Worm (Caenorhabditis elegans) whole organism, mixed stage, embryonic: ENCODE measurements around the gene moma-1.

ENCODE experiments used
- ceh-43 ChIP-seq: fragments of 200-800 bp; sonication (Bioruptor generic); optimal IDR thresholded peaks from 2 replicates; lab custom pipeline; 2018; ENCODE audit warnings: mild to moderate bottlenecking, missing genetic modification characterization, moderate library complexity, missing compliant biosample characterization
- ceh-83 ChIP-seq: fragments of 200-800 bp; sonication (Bioruptor generic); optimal IDR thresholded peaks from 2 replicates; lab custom pipeline; 2018; ENCODE audit warnings: mild to moderate bottlenecking, missing genetic modification characterization, missing compliant biosample characterization
- ces-1 ChIP-seq: fragments of 150-350 bp; optimal IDR thresholded peaks from 2 replicates; lab custom pipeline; 2014; ENCODE audit warnings: missing biosample characterization, missing genetic modification reagents, missing genetic modification characterization
- flh-1 ChIP-seq: fragments of 200-800 bp; sonication (Bioruptor generic); optimal IDR thresholded peaks from 2 replicates; lab custom pipeline; 2018; ENCODE audit warnings: mild to moderate bottlenecking, missing genetic modification characterization, moderate library complexity, missing compliant biosample characterization
- lin-13 ChIP-seq: fragments of 150-350 bp; optimal IDR thresholded peaks from 2 replicates; lab custom pipeline; 2014; ENCODE audit warnings: missing biosample characterization, missing genetic modification characterization
- nhr-12 ChIP-seq: fragments of 150-350 bp; optimal IDR thresholded peaks from 2 replicates; lab custom pipeline; 2014; ENCODE audit warnings: missing biosample characterization, missing genetic modification characterization
- nhr-76 ChIP-seq: sonication (generic microtip); optimal IDR thresholded peaks from 2 replicates; lab custom pipeline; 2017; ENCODE audit warnings: missing biosample characterization, missing genetic modification characterization
- pha-4 ChIP-seq: fragments of 150-350 bp; optimal IDR thresholded peaks from 2 replicates; lab custom pipeline; 2018; ENCODE audit warnings: missing biosample characterization, missing genetic modification reagents, missing genetic modification characterization
- snpc-4 ChIP-seq: fragments of 150-350 bp; optimal IDR thresholded peaks from 2 replicates; lab custom pipeline; 2014; ENCODE audit warnings: missing biosample characterization, missing genetic modification characterization
- unc-39 ChIP-seq: fragments of 150-350 bp; optimal IDR thresholded peaks from 2 replicates; lab custom pipeline; 2014; ENCODE audit warnings: missing biosample characterization, missing genetic modification characterization
- unc-62 ChIP-seq: fragments of 150-350 bp; optimal IDR thresholded peaks from 2 replicates; lab custom pipeline; 2014; ENCODE audit warnings: missing biosample characterization, missing genetic modification reagents, missing genetic modification characterization

Gene moma-1

DNA sequence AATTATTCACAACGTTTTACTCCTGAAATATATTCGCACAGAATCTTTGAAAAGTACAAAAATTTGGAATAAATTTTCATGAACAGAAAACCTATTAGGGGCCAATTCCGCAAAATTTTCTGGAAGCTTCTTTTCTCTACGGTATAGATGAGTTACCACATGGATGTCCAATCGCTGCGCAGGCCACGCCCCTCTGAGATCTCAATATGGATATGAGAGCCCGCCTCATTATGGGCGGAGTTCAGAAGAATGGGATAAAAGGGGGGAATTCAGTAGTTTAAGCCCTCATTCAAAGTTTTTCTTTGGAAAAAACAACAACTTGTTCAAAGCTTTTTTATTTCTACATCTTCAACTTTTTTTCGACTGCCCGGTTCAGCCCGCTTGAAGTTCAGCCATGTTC, 40.7 kb downstream of the moma-1 start, which contains the start of gene daf-7:
Gene daf-7 (plus strand): TSS at position 301 of the 400 bp plus-strand sequence.
- no peak for TF ChIP-seq snpc-4 (tag; lab: Kevin White, UChicago)
- TF ChIP-seq unc-39 (tag; lab: Kevin White, UChicago), result no peak

DNA sequence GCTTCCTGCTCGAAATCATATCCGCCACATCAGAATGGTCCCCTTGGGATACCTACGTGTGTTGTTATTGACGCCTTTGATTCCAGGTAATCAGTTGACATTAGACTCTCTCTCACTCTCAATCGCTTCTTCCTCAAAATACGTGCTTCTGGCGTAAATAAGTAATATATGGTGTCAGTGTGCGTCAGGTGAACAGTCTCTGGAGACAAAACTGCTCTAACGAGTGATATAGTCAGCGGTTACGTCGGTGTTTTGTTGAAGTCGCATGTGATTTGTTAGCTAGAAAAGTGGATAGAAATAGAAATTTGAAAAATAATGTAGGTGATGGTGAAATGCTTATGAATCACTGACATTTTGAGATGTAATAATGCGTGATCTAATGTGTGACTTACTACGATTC, 50.2 kb downstream of the moma-1 start:
- TF ChIP-seq lin-13 (tag; lab: Kevin White, UChicago) (no peak), ceh-83 (GFP tag; lab: Kevin White, UChicago) (no peak), pha-4 (no peak), ceh-43 (no peak), nhr-76 (no peak), nhr-12 (no peak), unc-39 (tag; lab: Kevin White, UChicago) (no peak), flh-1 (GFP tag; lab: Kevin White, UChicago) (no peak), ces-1 (GFP tag; lab: Kevin White, UChicago) (no peak), unc-62 (GFP tag; lab: Kevin White, UChicago) (no peak)
